Worm (Caenorhabditis elegans): ENCODE results near the gene efl-1.

DNA sequence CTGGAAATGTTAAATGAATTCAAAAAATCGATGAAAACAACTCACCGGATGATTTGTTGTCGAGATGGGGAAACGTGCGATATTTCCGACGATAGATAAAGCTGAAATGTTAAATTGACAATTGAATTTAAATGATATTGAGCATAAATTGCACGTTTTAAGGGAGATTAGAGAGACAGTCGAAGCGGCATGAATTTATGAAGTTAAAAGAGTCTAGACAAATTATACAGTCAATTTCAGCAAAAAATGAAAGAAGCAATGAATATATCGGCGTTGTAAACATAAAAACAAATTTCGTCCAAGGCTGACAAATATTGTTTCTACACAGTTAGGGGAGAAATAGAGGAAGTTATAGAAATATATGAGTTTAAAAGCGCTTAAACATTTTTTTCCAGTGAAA lies 38.1 kb downstream of the efl-1 start, which contains the start of gene Y102A5C.36:
- TF ChIP-seq ama-1 (optimal IDR thresholded peaks at IDR 0.05) (no peak), flt-1 (GFP tag; IDR thresholded peaks at IDR 0.05) (no peak), F13C5.2 (tag; optimal IDR thresholded peaks at IDR 0.05) (no peak), hmbx-1 (tag; optimal IDR thresholded peaks at IDR 0.05) (no peak), tra-4 (tag; optimal IDR thresholded peaks at IDR 0.05) (no peak), aly-1 (tag; optimal IDR thresholded peaks at IDR 0.05) (no peak), ets-7 (tag; optimal IDR thresholded peaks at IDR 0.05) (no peak), ceh-13 (GFP tag; optimal IDR thresholded peaks at IDR 0.05) (no peak), scrt-1 (GFP tag; IDR thresholded peaks at IDR 0.05) (no peak), hmg-4 (GFP tag; optimal IDR thresholded peaks at IDR 0.05) (no peak), pes-1 (GFP tag; IDR thresholded peaks at IDR 0.05) (no peak)

Data from whole organism, early embryonic.